Worm (Caenorhabditis elegans) whole organism, midembryonic: ENCODE results near the gene pgam-5.

Experiments used
- T22C8.4 ChIP-seq: fragments of 200-800 bp; sonication (Bioruptor generic); IDR thresholded peaks from 2 replicates; pipeline ENCODE4 v1.3.6; 2022; ENCODE audit warnings: missing genetic modification characterization, missing compliant biosample characterization
- flt-1 ChIP-seq: fragments of 200-800 bp; sonication (Bioruptor generic); IDR thresholded peaks from 2 replicates; pipeline ENCODE4 v1.3.6; 2022; ENCODE audit warnings: missing genetic modification characterization, missing compliant biosample characterization
- klf-2 ChIP-seq: fragments of 200-800 bp; sonication (Bioruptor generic); conservative IDR thresholded peaks from 2 replicates; pipeline ENCODE4 v1.3.6; 2022; ENCODE audit warnings: missing genetic modification reagents, missing genetic modification characterization, missing compliant biosample characterization
- med-1 ChIP-seq: sonication (generic microtip); optimal IDR thresholded peaks from 2 replicates; lab custom pipeline; 2017; ENCODE audit warnings: missing genetic modification characterization, mild to moderate bottlenecking, missing compliant biosample characterization, antibody characterized with exemption, missing genetic modification reagents; ENCODE audit not compliant: insufficient read depth
- ztf-29 ChIP-seq: fragments of 200-800 bp; sonication (Bioruptor generic); IDR thresholded peaks from 2 replicates; pipeline ENCODE4 v1.3.6; 2022; ENCODE audit warnings: missing genetic modification reagents, missing genetic modification characterization, missing compliant biosample characterization

- TF ChIP-seq flt-1 (GFP tag; lab: Robert Waterston, UW) (no peak), ztf-29 (no peak), klf-2 (GFP tag; lab: Robert Waterston, UW) (no peak), med-1 (GFP tag; lab: Kevin White, UChicago) (no peak), T22C8.4 (GFP tag; lab: Robert Waterston, UW) (no peak)
Observed at ce11 chrII:7598702-7599314, at the start of gene pgam-5.
